Fruit fly (Drosophila melanogaster) whole organism, prepupa: ENCODE measurements around the gene vsg.

Source experiments
- CG8119 ChIP-seq: fragments of 200-800 bp; sonication (Bioruptor generic); IDR thresholded peaks from 3 replicates; pipeline ENCODE4 v1.3.6; 2022; ENCODE audit warnings: missing biosample characterization, missing genetic modification characterization
- Hr38 ChIP-seq: sonication (Bioruptor generic); optimal IDR thresholded peaks from 2 replicates; lab custom pipeline; 2016; ENCODE audit warnings: missing biosample characterization, missing genetic modification characterization
- Met ChIP-seq: fragments of 200-800 bp; sonication (Bioruptor generic); optimal IDR thresholded peaks from 3 replicates; lab custom pipeline; 2016; ENCODE audit warnings: missing biosample characterization, missing genetic modification characterization
- Sox15 ChIP-seq: fragments of 200-800 bp; sonication (Bioruptor generic); optimal IDR thresholded peaks from 3 replicates; lab custom pipeline; 2016; ENCODE audit warnings: missing biosample characterization, missing genetic modification characterization

- no peak for TF ChIP-seq Met (GFP tag; lab: Kevin White, UChicago)
- TF ChIP-seq Sox15, result no peak
- no peak for TF ChIP-seq Hr38 (GFP tag; lab: Kevin White, UChicago)
- no peak for TF ChIP-seq CG8119 (GFP tag; lab: Robert Waterston, UW)
These were observed 10.6 kb upstream of the vsg start, which contains the start of gene CG6761 for dm6 chr3L:9703495-9703894.
